Worm (Caenorhabditis elegans) whole organism, L4 larva: ENCODE data around the gene iscu-1.

Experiments
- F10B5.3 ChIP-seq: sonication (generic microtip); optimal IDR thresholded peaks from 2 replicates; lab custom pipeline; 2016; ENCODE audit warnings: mild to moderate bottlenecking, missing genetic modification characterization, missing compliant biosample characterization
- F44E2.7 ChIP-seq: fragments of 200-800 bp; sonication (Bioruptor generic); IDR thresholded peaks from 2 replicates; pipeline ENCODE4 v2.1.2; 2022; ENCODE audit warnings: missing genetic modification characterization, missing compliant biosample characterization
- R02D3.7 ChIP-seq: fragments of 150-350 bp; sonication (generic microtip); optimal IDR thresholded peaks from 3 replicates; lab custom pipeline; 2014; ENCODE audit warnings: missing biosample characterization, missing genetic modification characterization
- T26A8.4 ChIP-seq: fragments of 200-800 bp; sonication (Bioruptor generic); IDR thresholded peaks from 2 replicates; pipeline ENCODE4 v1.3.6; 2022; ENCODE audit warnings: missing genetic modification characterization, missing compliant biosample characterization
- Y5F2A.4 ChIP-seq: fragments of 200-800 bp; sonication (Bioruptor generic); optimal IDR thresholded peaks from 2 replicates; lab custom pipeline; 2018; ENCODE audit warnings: mild to moderate bottlenecking, missing genetic modification characterization, missing compliant biosample characterization
- ZK546.5 ChIP-seq, 2 experiments: sonication (generic microtip); optimal IDR thresholded peaks; 2 replicates each; lab custom pipeline; 2017; ENCODE audit warnings: missing biosample characterization in 2 of 2, missing genetic modification characterization in 2 of 2
- aha-1 ChIP-seq: fragments of 150-350 bp; peaks from one replicate; lab custom pipeline; 2014; ENCODE audit warnings: missing biosample characterization, missing genetic modification characterization
- attf-4 ChIP-seq: sonication (generic microtip); optimal IDR thresholded peaks from 3 replicates; lab custom pipeline; 2017; ENCODE audit warnings: missing biosample characterization, missing genetic modification characterization
- ceh-28 ChIP-seq: fragments of 150-350 bp; optimal IDR thresholded peaks from 2 replicates; lab custom pipeline; 2014; ENCODE audit warnings: missing biosample characterization, missing genetic modification reagents, missing genetic modification characterization
- ceh-44 ChIP-seq: fragments of 200-800 bp; sonication (Bioruptor generic); IDR thresholded peaks from 2 replicates; pipeline ENCODE4 v1.3.6; 2022; ENCODE audit warnings: missing genetic modification reagents, missing genetic modification characterization, missing compliant biosample characterization
- cey-2 ChIP-seq: sonication (generic microtip); optimal IDR thresholded peaks from 3 replicates; lab custom pipeline; 2017; ENCODE audit warnings: missing genetic modification characterization, mild to moderate bottlenecking, missing compliant biosample characterization, antibody characterized with exemption, borderline replicate concordance; ENCODE audit not compliant: insufficient read depth
- ctbp-1 ChIP-seq: fragments of 200-800 bp; sonication (Bioruptor generic); IDR thresholded peaks from 2 replicates; pipeline ENCODE4 v1.3.6; 2022; ENCODE audit warnings: missing genetic modification reagents, missing genetic modification characterization, missing compliant biosample characterization
- daf-12 ChIP-seq: fragments of 150-350 bp; optimal IDR thresholded peaks from 2 replicates; lab custom pipeline; 2014; ENCODE audit warnings: missing biosample characterization, missing genetic modification reagents, missing genetic modification characterization
- daf-16 ChIP-seq, 3 experiments: sonication (generic microtip); optimal IDR thresholded peaks; 2 replicates each; lab custom pipeline; 2016 to 2017; ENCODE audit warnings: missing genetic modification characterization in 3 of 3, missing genetic modification reagents in 3 of 3, mild to moderate bottlenecking in 2 of 3, missing compliant biosample characterization in 2 of 3, missing biosample characterization in 1 of 3, moderate library complexity in 1 of 3
- dve-1 ChIP-seq: sonication (generic microtip); optimal IDR thresholded peaks from 2 replicates; lab custom pipeline; 2017; ENCODE audit warnings: antibody characterized with exemption, mild to moderate bottlenecking, missing genetic modification characterization, missing compliant biosample characterization; ENCODE audit not compliant: insufficient read depth
- fkh-10 ChIP-seq: fragments of 150-350 bp; optimal IDR thresholded peaks from 2 replicates; lab custom pipeline; 2014; ENCODE audit warnings: missing biosample characterization, missing genetic modification reagents, missing genetic modification characterization
- fos-1 ChIP-seq: fragments of 150-350 bp; optimal IDR thresholded peaks from 2 replicates; lab custom pipeline; 2014; ENCODE audit warnings: missing biosample characterization, missing genetic modification characterization
- gei-8 ChIP-seq: fragments of 200-800 bp; sonication (Bioruptor generic); optimal IDR thresholded peaks from 2 replicates; lab custom pipeline; 2018; ENCODE audit warnings: mild to moderate bottlenecking, missing genetic modification characterization, missing compliant biosample characterization
- hlh-11 ChIP-seq: fragments of 200-800 bp; sonication (Bioruptor generic); optimal IDR thresholded peaks from 2 replicates; lab custom pipeline; 2018; ENCODE audit warnings: mild to moderate bottlenecking, missing genetic modification characterization, missing compliant biosample characterization
- hlh-30 ChIP-seq: sonication (generic microtip); optimal IDR thresholded peaks from 2 replicates; lab custom pipeline; 2017; ENCODE audit warnings: antibody characterized with exemption, mild to moderate bottlenecking, missing genetic modification characterization, missing compliant biosample characterization; ENCODE audit not compliant: insufficient read depth
- lin-1 ChIP-seq: fragments of 200-800 bp; sonication (Bioruptor generic); IDR thresholded peaks from 2 replicates; pipeline ENCODE4 v1.3.6; 2022; ENCODE audit warnings: missing genetic modification reagents, missing genetic modification characterization, missing compliant biosample characterization
- lin-29 ChIP-seq: fragments of 200-800 bp; sonication (Bioruptor generic); IDR thresholded peaks from 2 replicates; pipeline ENCODE4 v1.3.6; 2022; ENCODE audit warnings: missing genetic modification reagents, missing genetic modification characterization, missing compliant biosample characterization
- lin-38 ChIP-seq: fragments of 200-800 bp; sonication (Bioruptor generic); IDR thresholded peaks from 2 replicates; pipeline ENCODE4 v1.3.6; 2022; ENCODE audit warnings: missing genetic modification reagents, missing genetic modification characterization, missing compliant biosample characterization
- lin-39 ChIP-seq: fragments of 150-350 bp; optimal IDR thresholded peaks from 2 replicates; lab custom pipeline; 2014; ENCODE audit warnings: missing biosample characterization, missing genetic modification reagents, missing genetic modification characterization
- lsy-2 ChIP-seq, 2 experiments: fragments of 150-350 bp in 1 of 2; sonication (generic microtip) in 1 of 2; optimal IDR thresholded peaks; 2 replicates each; lab custom pipeline; 2014 to 2017; ENCODE audit warnings: missing biosample characterization in 2 of 2, missing genetic modification characterization in 2 of 2
- mdl-1 ChIP-seq, 2 experiments: fragments of 150-350 bp in 1 of 2; sonication (generic microtip) in 1 of 2; optimal IDR thresholded peaks; 2 replicates each; lab custom pipeline; 2014 to 2017; ENCODE audit warnings: missing biosample characterization in 2 of 2, missing genetic modification characterization in 2 of 2
- mep-1 ChIP-seq: fragments of 150-350 bp; sonication (generic microtip); optimal IDR thresholded peaks from 3 replicates; lab custom pipeline; 2014; ENCODE audit warnings: missing biosample characterization, missing genetic modification characterization
- mes-2 ChIP-seq: sonication (generic microtip); optimal IDR thresholded peaks from 2 replicates; lab custom pipeline; 2016; ENCODE audit warnings: missing genotype, mild to moderate bottlenecking, missing genetic modification characterization, missing compliant biosample characterization; ENCODE audit not compliant: poor library complexity, severe bottlenecking
- mxl-3 ChIP-seq: fragments of 200-800 bp; sonication (Bioruptor generic); optimal IDR thresholded peaks from 2 replicates; lab custom pipeline; 2018; ENCODE audit warnings: mild to moderate bottlenecking, missing genetic modification characterization, missing compliant biosample characterization
- nhr-10 ChIP-seq: fragments of 150-350 bp; optimal IDR thresholded peaks from 2 replicates; lab custom pipeline; 2014; ENCODE audit warnings: missing biosample characterization, missing genetic modification characterization
- nhr-11 ChIP-seq: fragments of 150-350 bp; optimal IDR thresholded peaks from 2 replicates; lab custom pipeline; 2014; ENCODE audit warnings: missing biosample characterization, missing genetic modification characterization
- nhr-28 ChIP-seq: fragments of 150-350 bp; optimal IDR thresholded peaks from 2 replicates; lab custom pipeline; 2014; ENCODE audit warnings: missing biosample characterization, missing genetic modification characterization
- nhr-42 ChIP-seq: fragments of 200-800 bp; sonication (Bioruptor generic); IDR thresholded peaks from 2 replicates; pipeline ENCODE4 v1.3.6; 2022; ENCODE audit warnings: missing genetic modification characterization, missing compliant biosample characterization
- nhr-76 ChIP-seq: fragments of 150-350 bp; optimal IDR thresholded peaks from 2 replicates; lab custom pipeline; 2014; ENCODE audit warnings: missing biosample characterization, missing genetic modification characterization
- nhr-77 ChIP-seq: fragments of 150-350 bp; optimal IDR thresholded peaks from 2 replicates; lab custom pipeline; 2014; ENCODE audit warnings: missing biosample characterization, missing genetic modification characterization
- php-3 ChIP-seq: fragments of 200-800 bp; sonication (Bioruptor generic); IDR thresholded peaks from 2 replicates; pipeline ENCODE4 v1.3.6; 2022; ENCODE audit warnings: missing genetic modification reagents, missing genetic modification characterization, missing compliant biosample characterization
- pqm-1 ChIP-seq: sonication (generic microtip); optimal IDR thresholded peaks from 2 replicates; lab custom pipeline; 2017; ENCODE audit warnings: missing biosample characterization, missing genetic modification characterization
- set-16 ChIP-seq: fragments of 200-800 bp; sonication (Bioruptor generic); IDR thresholded peaks from 2 replicates; pipeline ENCODE4 v1.3.6; 2022; ENCODE audit warnings: missing genetic modification reagents, missing genetic modification characterization, missing compliant biosample characterization
- snpc-4 ChIP-seq: fragments of 150-350 bp; optimal IDR thresholded peaks from 2 replicates; lab custom pipeline; 2014; ENCODE audit warnings: missing biosample characterization, missing genetic modification characterization
- spr-1 ChIP-seq: sonication (generic microtip); optimal IDR thresholded peaks from 2 replicates; lab custom pipeline; 2016; ENCODE audit warnings: mild to moderate bottlenecking, missing genetic modification characterization, missing compliant biosample characterization
- spr-3 ChIP-seq: fragments of 200-800 bp; sonication (Bioruptor generic); optimal IDR thresholded peaks from 2 replicates; lab custom pipeline; 2018; ENCODE audit warnings: mild to moderate bottlenecking, missing genetic modification characterization, missing compliant biosample characterization
- tra-1 ChIP-seq: fragments of 200-800 bp; sonication (Bioruptor generic); IDR thresholded peaks from 2 replicates; pipeline ENCODE4 v1.3.6; 2022; ENCODE audit warnings: missing genetic modification reagents, missing genetic modification characterization, missing compliant biosample characterization
- zip-2 ChIP-seq: fragments of 150-350 bp; optimal IDR thresholded peaks from 2 replicates; lab custom pipeline; 2014; ENCODE audit warnings: missing biosample characterization, missing genetic modification characterization
- ztf-7 ChIP-seq: fragments of 150-350 bp; optimal IDR thresholded peaks from 2 replicates; lab custom pipeline; 2014; ENCODE audit warnings: missing biosample characterization, missing genetic modification characterization

Gene iscu-1

ce11 chrIV:13784774-13785173 lies 1.0 kb downstream of the iscu-1 start:
- no peak for TF ChIP-seq mes-2
- TF ChIP-seq ceh-28 (tag; lab: Kevin White, UChicago): no peak
- no peak for TF ChIP-seq ZK546.5 (tag; optimal IDR thresholded peaks at IDR 0.05; lab: Kevin White, UChicago)
- no peak for TF ChIP-seq R02D3.7 (tag; lab: Kevin White, UChicago)
- TF ChIP-seq ceh-44 (GFP tag; lab: Robert Waterston, UW): no peak
- TF ChIP-seq nhr-10 (tag; lab: Kevin White, UChicago): no peak
- TF ChIP-seq F44E2.7 (GFP tag; lab: Robert Waterston, UW): no peak
- TF ChIP-seq aha-1 (tag; lab: Kevin White, UChicago): peak; percentile 90

ce11 chrIV:13785545-13785944 lies 1.8 kb downstream of the iscu-1 start, which contains the start of gene lact-9:
Gene lact-9 (minus strand): TSS chrIV:13785645.
- no peak for TF ChIP-seq spr-1 (tag; lab: Kevin White, UChicago)
- no peak for TF ChIP-seq daf-12 (tag; lab: Kevin White, UChicago)
- TF ChIP-seq set-16 (GFP tag; lab: Robert Waterston, UW): no peak
- no peak for TF ChIP-seq ceh-28 (tag; lab: Kevin White, UChicago)
- TF ChIP-seq fos-1: no peak
- no peak for TF ChIP-seq lsy-2 (tag; optimal IDR thresholded peaks at IDR 0.05; lab: Kevin White, UChicago)
- no peak for TF ChIP-seq mep-1
- TF ChIP-seq hlh-11 (tag; lab: Kevin White, UChicago): no peak
- TF ChIP-seq lin-39 (tag; lab: Kevin White, UChicago): no peak
- no peak for TF ChIP-seq nhr-11
- TF ChIP-seq mdl-1 (tag; optimal IDR thresholded peaks at IDR 0.05; lab: Kevin White, UChicago): no peak
- no peak for TF ChIP-seq Y5F2A.4 (GFP tag; lab: Kevin White, UChicago)
- TF ChIP-seq gei-8: no peak
- TF ChIP-seq cey-2 (tag; lab: Kevin White, UChicago): no peak
- no peak for TF ChIP-seq zip-2 (tag; lab: Kevin White, UChicago)
- TF ChIP-seq hlh-30: no peak
- no peak for TF ChIP-seq nhr-42 (GFP tag; lab: Robert Waterston, UW)

- TF ChIP-seq tra-1 (GFP tag; lab: Robert Waterston, UW) (no peak), nhr-76 (tag; lab: Kevin White, UChicago) (no peak), snpc-4 (tag; lab: Kevin White, UChicago) (no peak), nhr-28 (no peak), F10B5.3 (no peak), Y5F2A.4 (GFP tag; lab: Kevin White, UChicago) (no peak), spr-3 (GFP tag; lab: Kevin White, UChicago) (no peak), daf-16 (GFP tag; optimal IDR thresholded peaks at IDR 0.05; lab: Kevin White, UChicago) (no peak), daf-16 (tag; optimal IDR thresholded peaks at IDR 0.05; lab: Kevin White, UChicago) (peak; percentile 41), attf-4 (no peak), mep-1 (peak; percentile 15), lin-38 (GFP tag; lab: Robert Waterston, UW) (no peak), ceh-44 (GFP tag; lab: Robert Waterston, UW) (no peak), ctbp-1 (GFP tag; lab: Robert Waterston, UW) (no peak), fkh-10 (GFP tag; lab: Kevin White, UChicago) (no peak), nhr-10 (tag; lab: Kevin White, UChicago) (no peak), ztf-7 (tag; lab: Kevin White, UChicago) (peak; percentile 50), lsy-2 (tag; optimal IDR thresholded peaks at IDR 0.05; lab: Kevin White, UChicago) (peak in 1 of 2 experiments; percentile 47), lin-29 (GFP tag; lab: Robert Waterston, UW) (no peak), php-3 (GFP tag; lab: Robert Waterston, UW) (no peak), dve-1 (tag; lab: Kevin White, UChicago) (peak; percentile 64), mes-2 (peak; percentile 59), nhr-77 (tag; lab: Kevin White, UChicago) (no peak), lin-1 (GFP tag; lab: Robert Waterston, UW) (no peak), nhr-42 (GFP tag; lab: Robert Waterston, UW) (no peak), T26A8.4 (GFP tag; lab: Robert Waterston, UW) (no peak), mxl-3 (no peak), aha-1 (tag; lab: Kevin White, UChicago) (no peak), pqm-1 (tag; lab: Kevin White, UChicago) (peak; percentile 68)
Observed at ce11 chrIV:13786690-13787089, 2.9 kb downstream of the iscu-1 start, which contains the start of gene icap-1. Gene icap-1 (minus strand): TSS chrIV:13786961.
